Worm (Caenorhabditis elegans): ENCODE results near the gene dod-3.

- TF ChIP-seq sea-1 (GFP tag; conservative IDR thresholded peaks at IDR 0.05) (no peak), tbx-11 (GFP tag; IDR thresholded peaks at IDR 0.05) (peak; percentile 8; the same call in 1 of the 2 replicates), hmbx-1 (tag; optimal IDR thresholded peaks at IDR 0.05) (no peak), flt-1 (GFP tag; IDR thresholded peaks at IDR 0.05) (no peak; the same call in 1 of the 2 replicates), ama-1 (optimal IDR thresholded peaks at IDR 0.05) (no peak), F13C5.2 (tag; optimal IDR thresholded peaks at IDR 0.05) (peak; percentile 68), tra-4 (tag; optimal IDR thresholded peaks at IDR 0.05) (no peak), hmg-4 (GFP tag; optimal IDR thresholded peaks at IDR 0.05) (peak; percentile 32), aly-1 (tag; optimal IDR thresholded peaks at IDR 0.05) (no peak), pes-1 (GFP tag; IDR thresholded peaks at IDR 0.05) (no peak), ets-7 (tag; optimal IDR thresholded peaks at IDR 0.05) (no peak), B0310.2 (tag; optimal IDR thresholded peaks at IDR 0.05) (no peak)
Observed at ce11 chrV:2694389-2694788, 36.5 kb downstream of the dod-3 start, which contains the start of gene Y45G12B.2.

Data from whole organism, early embryonic.